Worm (Caenorhabditis elegans) whole organism, young adult: ENCODE measurements around the gene bkip-1.
A peak's percentile ranks its signal among the peaks of the same experiment; 100 is the strongest.

ENCODE experiments used
- B0035.1 ChIP-seq: sonication (generic microtip); optimal IDR thresholded peaks from 2 replicates; lab custom pipeline; 2016; ENCODE audit warnings: missing genetic modification characterization, mild to moderate bottlenecking, missing compliant biosample characterization, missing genotype, missing genetic modification reagents
- B0261.1 ChIP-seq: sonication (generic microtip); optimal IDR thresholded peaks from 2 replicates; lab custom pipeline; 2016; ENCODE audit warnings: mild to moderate bottlenecking, missing genetic modification characterization, moderate library complexity, missing compliant biosample characterization
- F10E7.11 ChIP-seq: sonication (generic microtip); optimal IDR thresholded peaks from 2 replicates; lab custom pipeline; 2017; ENCODE audit warnings: mild to moderate bottlenecking, missing genetic modification characterization, moderate library complexity, missing compliant biosample characterization
- F23B12.7 ChIP-seq: sonication (generic microtip); optimal IDR thresholded peaks from 2 replicates; lab custom pipeline; 2017; ENCODE audit warnings: missing genetic modification characterization, mild to moderate bottlenecking, missing compliant biosample characterization, antibody characterized with exemption, moderate library complexity; ENCODE audit not compliant: insufficient read depth
- F49E8.2 ChIP-seq: sonication (generic microtip); optimal IDR thresholded peaks from 3 replicates; lab custom pipeline; 2017; ENCODE audit warnings: missing genetic modification characterization, mild to moderate bottlenecking, missing compliant biosample characterization, antibody characterized with exemption, moderate library complexity; ENCODE audit not compliant: insufficient read depth
- T26A5.8 ChIP-seq: sonication (generic microtip); optimal IDR thresholded peaks from 2 replicates; lab custom pipeline; 2016; ENCODE audit warnings: missing genetic modification characterization, missing compliant biosample characterization
- Y79H2A.3 ChIP-seq: fragments of 200-800 bp; sonication (Bioruptor generic); conservative IDR thresholded peaks from 2 replicates; pipeline ENCODE4 v1.3.6; 2022; ENCODE audit warnings: missing genetic modification reagents, missing genetic modification characterization, missing compliant biosample characterization
- Y95B8A.8 ChIP-seq: fragments of 200-800 bp; sonication (Bioruptor generic); IDR thresholded peaks from 2 replicates; pipeline ENCODE4 v1.3.6; 2022; ENCODE audit warnings: missing genetic modification reagents, missing genetic modification characterization, missing compliant biosample characterization
- ama-1 ChIP-seq, 3 experiments: fragments of 150-350 bp in 1 of 3; sonication (generic microtip) in 2 of 3; optimal IDR thresholded peaks; 2 replicates each; lab custom pipeline; 2014 to 2018; ENCODE audit warnings: missing biosample characterization in 2 of 3, missing genetic modification characterization in 2 of 3, missing genetic modification reagents in 2 of 3
- aptf-2 ChIP-seq: fragments of 200-800 bp; sonication (Bioruptor generic); conservative IDR thresholded peaks from 2 replicates; pipeline ENCODE4 v1.3.6; 2022; ENCODE audit warnings: missing genetic modification reagents, missing genetic modification characterization, missing compliant biosample characterization
- athp-1 ChIP-seq: sonication (generic microtip); optimal IDR thresholded peaks from 2 replicates; lab custom pipeline; 2017; ENCODE audit warnings: mild to moderate bottlenecking, missing genetic modification characterization, missing compliant biosample characterization
- cebp-1 ChIP-seq, 2 experiments: fragments of 200-800 bp in 1 of 2; sonication (Bioruptor generic) in 1 of 2; sonication (generic microtip) in 1 of 2; IDR thresholded peaks in 1 of 2; optimal IDR thresholded peaks in 1 of 2; 2 replicates each; pipeline versions ENCODE4 v1.3.6 to Lab custom; 2017 to 2022; ENCODE audit warnings: missing compliant biosample characterization in 2 of 2, missing genetic modification characterization in 2 of 2, mild to moderate bottlenecking in 1 of 2, missing genetic modification reagents in 1 of 2, moderate library complexity in 1 of 2
- cebp-2 ChIP-seq: fragments of 200-800 bp; sonication (Bioruptor generic); IDR thresholded peaks from 2 replicates; pipeline ENCODE4 v1.3.6; 2022; ENCODE audit warnings: missing genetic modification characterization, missing compliant biosample characterization
- ceh-27 ChIP-seq: fragments of 200-800 bp; sonication (Bioruptor generic); optimal IDR thresholded peaks from 2 replicates; lab custom pipeline; 2018; ENCODE audit warnings: mild to moderate bottlenecking, missing genetic modification characterization, moderate library complexity, missing compliant biosample characterization
- ceh-91 ChIP-seq: fragments of 200-800 bp; sonication (Bioruptor generic); IDR thresholded peaks from 2 replicates; pipeline ENCODE4 v1.3.6; 2022; ENCODE audit warnings: missing genetic modification reagents, missing genetic modification characterization, missing compliant biosample characterization
- egl-18 ChIP-seq: fragments of 200-800 bp; sonication (Bioruptor generic); IDR thresholded peaks from 2 replicates; pipeline ENCODE4 v1.3.6; 2022; ENCODE audit warnings: missing genetic modification reagents, missing genetic modification characterization, missing compliant biosample characterization
- hlh-12 ChIP-seq: sonication (generic microtip); optimal IDR thresholded peaks from 2 replicates; lab custom pipeline; 2016; ENCODE audit warnings: missing genetic modification characterization, missing compliant biosample characterization
- lag-1 ChIP-seq: fragments of 200-800 bp; sonication (Bioruptor generic); IDR thresholded peaks from 2 replicates; pipeline ENCODE4 v1.3.6; 2022; ENCODE audit warnings: missing genetic modification reagents, missing genetic modification characterization, missing compliant biosample characterization
- madf-10 ChIP-seq: sonication (generic microtip); optimal IDR thresholded peaks from 2 replicates; lab custom pipeline; 2016; ENCODE audit warnings: mild to moderate bottlenecking, missing genetic modification characterization, missing compliant biosample characterization
- madf-3 ChIP-seq: fragments of 200-800 bp; sonication (Bioruptor generic); IDR thresholded peaks from 2 replicates; pipeline ENCODE4 v1.3.6; 2022; ENCODE audit warnings: missing genetic modification reagents, missing genetic modification characterization, missing compliant biosample characterization
- madf-8 ChIP-seq: fragments of 200-800 bp; sonication (Bioruptor generic); conservative IDR thresholded peaks from 2 replicates; pipeline ENCODE4 v1.3.6; 2022; ENCODE audit warnings: missing genetic modification reagents, missing genetic modification characterization, missing compliant biosample characterization
- nfya-1 ChIP-seq: sonication (generic microtip); optimal IDR thresholded peaks from 2 replicates; lab custom pipeline; 2017; ENCODE audit warnings: antibody characterized with exemption, missing compliant biosample characterization, missing genetic modification characterization, borderline replicate concordance; ENCODE audit not compliant: insufficient read depth
- nhr-90 ChIP-seq: sonication (generic microtip); optimal IDR thresholded peaks from 2 replicates; lab custom pipeline; 2016; ENCODE audit warnings: missing genotype, mild to moderate bottlenecking, missing genetic modification characterization, missing compliant biosample characterization
- pha-4 ChIP-seq: fragments of 150-350 bp; sonication (generic microtip); optimal IDR thresholded peaks from 2 replicates; lab custom pipeline; 2014; ENCODE audit warnings: missing biosample characterization, missing genetic modification reagents, missing genetic modification characterization
- rcor-1 ChIP-seq: fragments of 200-800 bp; sonication (Bioruptor generic); IDR thresholded peaks from 2 replicates; pipeline ENCODE4 v1.3.6; 2022; ENCODE audit warnings: missing genetic modification reagents, missing genetic modification characterization, missing compliant biosample characterization
- rec-8 ChIP-seq, 2 experiments: sonication (generic microtip); optimal IDR thresholded peaks; 2 replicates each; lab custom pipeline; 2016; ENCODE audit warnings: mild to moderate bottlenecking in 2 of 2, missing genetic modification characterization in 2 of 2, missing genetic modification reagents in 2 of 2, missing genotype in 2 of 2, missing biosample characterization in 1 of 2, missing compliant biosample characterization in 1 of 2, moderate library complexity in 1 of 2
- rpc-1 ChIP-seq, 2 experiments: fragments of 150-350 bp in 1 of 2; sonication (generic microtip) in 1 of 2; optimal IDR thresholded peaks; 2 replicates each; lab custom pipeline; 2014 to 2018; ENCODE audit warnings: missing biosample characterization in 1 of 2, missing genetic modification characterization in 1 of 2, missing genetic modification reagents in 1 of 2, missing genotype in 1 of 2
- sdz-38 ChIP-seq: sonication (generic microtip); optimal IDR thresholded peaks from 2 replicates; lab custom pipeline; 2016; ENCODE audit warnings: missing genotype, missing genetic modification characterization, missing compliant biosample characterization
- sea-2 ChIP-seq: fragments of 200-800 bp; sonication (Bioruptor generic); IDR thresholded peaks from 2 replicates; pipeline ENCODE4 v1.3.6; 2022; ENCODE audit warnings: missing genetic modification characterization, missing compliant biosample characterization
- snpc-4 ChIP-seq, 5 experiments: fragments of 150-350 bp in 1 of 5; sonication (generic microtip) in 4 of 5; optimal IDR thresholded peaks; 2 replicates each; lab custom pipeline; 2014 to 2018; ENCODE audit warnings: missing genetic modification characterization in 5 of 5, missing biosample characterization in 3 of 5, antibody characterized with exemption in 2 of 5, mild to moderate bottlenecking in 2 of 5, missing compliant biosample characterization in 2 of 5, missing genotype in 2 of 5, moderate library complexity in 2 of 5, missing genetic modification reagents in 1 of 5
- zfh-2 ChIP-seq: fragments of 200-800 bp; sonication (Bioruptor generic); conservative IDR thresholded peaks from 2 replicates; pipeline ENCODE4 v1.3.6; 2022; ENCODE audit warnings: missing genetic modification reagents, missing genetic modification characterization, missing compliant biosample characterization
- ztf-25 ChIP-seq: fragments of 200-800 bp; sonication (Bioruptor generic); IDR thresholded peaks from 2 replicates; pipeline ENCODE4 v1.3.6; 2022; ENCODE audit warnings: missing genetic modification reagents, missing genetic modification characterization, missing compliant biosample characterization

The bkip-1 gene

ce11 chrII:14122065-14122464, 21.0 kb downstream of the bkip-1 start, which contains the start of gene K09E4.4:
TSS of gene K09E4.4 (minus strand) at chrII:14122165.
- TF ChIP-seq cebp-1 (GFP tag; IDR thresholded peaks at IDR 0.05; lab: Robert Waterston, UW) (no peak), cebp-1 (tag; optimal IDR thresholded peaks at IDR 0.05; lab: Kevin White, UChicago) (no peak), rcor-1 (GFP tag; lab: Robert Waterston, UW) (no peak), Y95B8A.8 (GFP tag; lab: Robert Waterston, UW) (no peak), madf-8 (GFP tag; lab: Robert Waterston, UW) (no peak), athp-1 (tag; lab: Kevin White, UChicago) (no peak), T26A5.8 (no peak), sdz-38 (tag; lab: Kevin White, UChicago) (no peak), madf-10 (tag; lab: Kevin White, UChicago) (no peak), ama-1 (optimal IDR thresholded peaks at IDR 0.05; lab: Kevin White, UChicago) (no peak), ama-1 (GFP tag; optimal IDR thresholded peaks at IDR 0.05; lab: Kevin White, UChicago) (no peak), madf-3 (GFP tag; lab: Robert Waterston, UW) (no peak)

- TF ChIP-seq nhr-90 (tag; lab: Kevin White, UChicago) (no peak), zfh-2 (GFP tag; lab: Robert Waterston, UW) (0 out of 2 replicates have a peak, but pooled peaks have one; percentile 27), F23B12.7 (tag; lab: Kevin White, UChicago) (no peak)
Measured at ce11 chrII:14126841-14127240, 25.8 kb downstream of the bkip-1 start, which contains the start of gene K09E4.3. TSS of gene K09E4.3 (minus strand) at chrII:14126941.

DNA sequence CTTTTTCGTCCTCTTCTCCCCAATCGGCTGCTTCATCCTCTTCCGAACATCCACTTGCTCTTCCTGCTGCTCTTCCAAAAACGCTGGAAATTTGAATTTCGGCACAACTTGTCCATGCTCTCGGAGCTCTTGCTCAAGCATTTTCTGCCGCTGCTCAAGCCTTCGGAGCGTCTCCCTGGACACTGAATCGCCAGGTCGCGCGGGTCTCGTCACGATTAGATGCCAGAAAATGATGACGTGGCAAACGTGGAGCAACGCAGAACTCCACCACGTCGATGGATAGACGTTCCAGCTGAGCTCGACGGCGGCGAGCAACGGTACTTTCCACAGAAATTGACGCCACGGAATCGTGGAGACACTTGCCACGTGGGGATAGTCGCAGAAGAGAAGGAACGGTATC, 28.1 kb downstream of the bkip-1 start:
- TF ChIP-seq zfh-2 (GFP tag; lab: Robert Waterston, UW): peak; percentile 73
- TF ChIP-seq F10E7.11 (tag; lab: Kevin White, UChicago): no peak
- TF ChIP-seq aptf-2: no peak
- no peak for TF ChIP-seq pha-4 (tag; lab: Kevin White, UChicago)

DNA sequence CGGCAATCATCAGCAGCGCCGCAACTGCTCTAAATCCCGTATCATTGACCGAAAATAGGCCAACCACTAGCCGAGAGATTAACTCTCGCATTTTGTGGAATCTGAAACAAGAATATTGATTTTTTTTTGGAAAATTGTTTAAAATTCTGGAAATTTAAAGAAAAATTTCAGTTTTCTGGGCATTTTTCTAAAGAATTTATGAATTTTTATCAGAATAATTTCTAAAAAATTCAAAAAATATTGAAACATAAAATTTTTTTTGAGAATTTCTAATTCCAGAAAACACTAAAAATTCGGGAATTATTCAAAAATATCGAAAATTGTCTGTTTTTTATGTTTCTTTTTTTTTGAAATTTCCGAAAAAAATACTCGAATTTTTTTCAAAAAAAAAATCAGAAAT, 31.7 kb downstream of the bkip-1 start, which contains the start of gene algn-3:
TSS of gene algn-3 (minus strand) at position 101 of the 400 bp plus-strand sequence.
- TF ChIP-seq cebp-2: no peak
- TF ChIP-seq F49E8.2 (tag; lab: Kevin White, UChicago): no peak
- no peak for TF ChIP-seq ztf-25 (GFP tag; lab: Robert Waterston, UW)
- TF ChIP-seq ceh-91 (GFP tag; lab: Robert Waterston, UW): no peak
- no peak for TF ChIP-seq pha-4 (tag; lab: Kevin White, UChicago)
- no peak for TF ChIP-seq rpc-1 (optimal IDR thresholded peaks at IDR 0.05; lab: Kevin White, UChicago)
- no peak for TF ChIP-seq rpc-1 (tag; optimal IDR thresholded peaks at IDR 0.05; lab: Kevin White, UChicago)
- no peak for TF ChIP-seq snpc-4 (GFP tag; optimal IDR thresholded peaks at IDR 0.05; lab: Kevin White, UChicago)
- no peak for TF ChIP-seq snpc-4 (tag; optimal IDR thresholded peaks at IDR 0.05; lab: Kevin White, UChicago)
- TF ChIP-seq B0035.1 (tag; lab: Kevin White, UChicago): no peak
- no peak for TF ChIP-seq rec-8 (tag; optimal IDR thresholded peaks at IDR 0.05; lab: Kevin White, UChicago)
- no peak for TF ChIP-seq rcor-1 (GFP tag; lab: Robert Waterston, UW)
- TF ChIP-seq Y79H2A.3: no peak
- TF ChIP-seq nfya-1 (tag; lab: Kevin White, UChicago): no peak
- no peak for TF ChIP-seq sea-2
- TF ChIP-seq ceh-27 (GFP tag; lab: Kevin White, UChicago): no peak
- TF ChIP-seq B0261.1 (tag; lab: Kevin White, UChicago): no peak
- no peak for TF ChIP-seq hlh-12 (tag; lab: Kevin White, UChicago)
- no peak for TF ChIP-seq lag-1
- no peak for TF ChIP-seq egl-18 (GFP tag; lab: Robert Waterston, UW)
